Fruit fly (Drosophila melanogaster) whole organism, embryonic: ENCODE data around the gene dpp.

Experiments used
- Bdp1 ChIP-seq: fragments of 200-800 bp; sonication (Bioruptor generic); optimal IDR thresholded peaks from 3 replicates; lab custom pipeline; 2016; ENCODE audit warnings: missing biosample characterization, missing genetic modification characterization
- CG10147 ChIP-seq: fragments of 200-800 bp; sonication (Bioruptor generic); optimal IDR thresholded peaks from 2 replicates; lab custom pipeline; 2019; ENCODE audit warnings: missing biosample characterization, mild to moderate bottlenecking, missing genetic modification characterization, moderate library complexity
- CG11093 ChIP-seq: fragments of 200-800 bp; sonication (Bioruptor generic); IDR thresholded peaks from 3 replicates; pipeline ENCODE4 v1.3.6; 2022; ENCODE audit warnings: missing biosample characterization, missing genetic modification characterization
- CG11696 ChIP-seq: fragments of 200-800 bp; sonication (Bioruptor generic); IDR thresholded peaks from 2 replicates; pipeline ENCODE4 v1.3.6; 2022; ENCODE audit warnings: missing biosample characterization, missing genetic modification characterization
- CG12104 ChIP-seq: fragments of 200-800 bp; sonication (Bioruptor generic); optimal IDR thresholded peaks from 3 replicates; lab custom pipeline; 2016; ENCODE audit warnings: missing biosample characterization, missing genetic modification characterization
- CG12155 ChIP-seq: fragments of 200-800 bp; sonication (Bioruptor generic); optimal IDR thresholded peaks from 3 replicates; lab custom pipeline; 2016; ENCODE audit warnings: missing biosample characterization, missing genetic modification characterization
- CG14860 ChIP-seq: fragments of 200-800 bp; sonication (Bioruptor generic); IDR thresholded peaks from 3 replicates; pipeline ENCODE4 v1.3.6; 2022; ENCODE audit warnings: missing biosample characterization, missing genetic modification characterization; ENCODE audit not compliant: partially characterized antibody
- CG17568 ChIP-seq: fragments of 200-800 bp; sonication (Bioruptor generic); optimal IDR thresholded peaks from 2 replicates; lab custom pipeline; 2018; ENCODE audit warnings: missing biosample characterization, mild to moderate bottlenecking, missing genetic modification characterization, moderate library complexity
- CG34224 ChIP-seq: fragments of 200-800 bp; sonication (Bioruptor generic); IDR thresholded peaks from 3 replicates; pipeline ENCODE4 v1.3.6; 2022; ENCODE audit warnings: missing biosample characterization, missing genetic modification characterization; ENCODE audit not compliant: partially characterized antibody
- CG3726 ChIP-seq: fragments of 200-800 bp; sonication (Bioruptor generic); IDR thresholded peaks from 3 replicates; pipeline ENCODE4, ENCODE4 v1.3.6; 2022; ENCODE audit warnings: missing biosample characterization, missing genetic modification characterization
- CG43689 ChIP-seq: fragments of 200-800 bp; sonication (Bioruptor generic); IDR thresholded peaks from 2 replicates; pipeline ENCODE4 v1.3.6; 2022; ENCODE audit warnings: missing biosample characterization, missing genetic modification characterization
- CG4617 ChIP-seq: fragments of 200-800 bp; sonication (Bioruptor generic); optimal IDR thresholded peaks from 3 replicates; lab custom pipeline; 2016; ENCODE audit warnings: missing biosample characterization, missing genetic modification characterization, borderline replicate concordance
- CG6683 ChIP-seq: fragments of 200-800 bp; sonication (Bioruptor generic); optimal IDR thresholded peaks from 2 replicates; lab custom pipeline; 2017; ENCODE audit warnings: missing biosample characterization, mild to moderate bottlenecking, missing genetic modification characterization, missing genetic modification reagents
- CG6791 ChIP-seq: fragments of 200-800 bp; sonication (Bioruptor generic); IDR thresholded peaks from 3 replicates; pipeline ENCODE4 v1.3.6; 2022; ENCODE audit warnings: missing biosample characterization, missing genetic modification characterization; ENCODE audit not compliant: partially characterized antibody
- Chrac-16 ChIP-seq: fragments of 200-800 bp; sonication (Bioruptor generic); optimal IDR thresholded peaks from 3 replicates; lab custom pipeline; 2016; ENCODE audit warnings: missing biosample characterization, missing genetic modification characterization
- Dip2 ChIP-seq: fragments of 200-800 bp; sonication (Bioruptor generic); IDR thresholded peaks from 2 replicates; pipeline ENCODE4 v1.3.6; 2022; ENCODE audit warnings: missing biosample characterization, missing genetic modification characterization
- Doc2 ChIP-seq: fragments of 200-800 bp; sonication (Bioruptor generic); IDR thresholded peaks from 2 replicates; pipeline ENCODE4 v1.3.6; 2022; ENCODE audit warnings: missing biosample characterization, missing genetic modification characterization
- Doc3 ChIP-seq: fragments of 200-800 bp; sonication (Bioruptor generic); IDR thresholded peaks from 3 replicates; pipeline ENCODE4 v1.3.6; 2022; ENCODE audit warnings: missing biosample characterization, missing genetic modification characterization; ENCODE audit not compliant: partially characterized antibody
- Fer1 ChIP-seq: fragments of 200-800 bp; sonication (Bioruptor generic); optimal IDR thresholded peaks from 2 replicates; lab custom pipeline; 2017; ENCODE audit warnings: missing biosample characterization, mild to moderate bottlenecking, missing genetic modification characterization
- H15 ChIP-seq: fragments of 200-800 bp; sonication (Bioruptor generic); IDR thresholded peaks from 3 replicates; pipeline ENCODE4 v1.3.6; 2022; ENCODE audit warnings: missing biosample characterization, missing genetic modification characterization
- NFAT ChIP-seq: fragments of 200-800 bp; sonication (Bioruptor generic); IDR thresholded peaks from 2 replicates; pipeline ENCODE4 v1.3.6; 2022; ENCODE audit warnings: missing biosample characterization, missing genetic modification characterization
- NK7.1 ChIP-seq: fragments of 200-800 bp; sonication (Bioruptor generic); optimal IDR thresholded peaks from 3 replicates; lab custom pipeline; 2016; ENCODE audit warnings: missing biosample characterization, missing genetic modification characterization
- Opbp ChIP-seq: fragments of 200-800 bp; sonication (Bioruptor generic); IDR thresholded peaks from 3 replicates; pipeline ENCODE4 v1.3.6; 2022; ENCODE audit warnings: missing biosample characterization, missing genetic modification characterization; ENCODE audit not compliant: partially characterized antibody
- Side ChIP-seq: fragments of 200-800 bp; sonication (Bioruptor generic); optimal IDR thresholded peaks from 2 replicates; lab custom pipeline; 2016; ENCODE audit warnings: missing biosample characterization, missing genetic modification characterization
- Sox102F ChIP-seq: fragments of 200-800 bp; sonication (Bioruptor generic); optimal IDR thresholded peaks from 2 replicates; lab custom pipeline; 2018; ENCODE audit warnings: missing biosample characterization, mild to moderate bottlenecking, missing genetic modification characterization, moderate library complexity
- TFAM ChIP-seq: fragments of 200-800 bp; sonication (Bioruptor generic); optimal IDR thresholded peaks from 2 replicates; lab custom pipeline; 2017; ENCODE audit warnings: missing biosample characterization, missing genetic modification characterization, inconsistent platforms
- ato ChIP-seq: fragments of 200-800 bp; sonication (Bioruptor generic); IDR thresholded peaks from 2 replicates; pipeline ENCODE4 v1.3.6; 2022; ENCODE audit warnings: missing biosample characterization, missing genetic modification characterization; ENCODE audit not compliant: partially characterized antibody
- bab2 ChIP-seq: fragments of 200-800 bp; sonication (Bioruptor generic); optimal IDR thresholded peaks from 2 replicates; lab custom pipeline; 2016; ENCODE audit warnings: missing biosample characterization, missing genetic modification characterization
- bigmax ChIP-seq: fragments of 200-800 bp; sonication (Bioruptor generic); optimal IDR thresholded peaks from 2 replicates; lab custom pipeline; 2018; ENCODE audit warnings: missing biosample characterization, mild to moderate bottlenecking, missing genetic modification characterization
- cas ChIP-seq: fragments of 200-800 bp; sonication (Bioruptor generic); IDR thresholded peaks from 2 replicates; pipeline ENCODE4 v1.3.6; 2022; ENCODE audit warnings: missing biosample characterization, missing genetic modification characterization
- cg ChIP-seq: fragments of 200-800 bp; sonication (Bioruptor generic); optimal IDR thresholded peaks from 3 replicates; lab custom pipeline; 2019; ENCODE audit warnings: missing biosample characterization, mild to moderate bottlenecking, missing genetic modification characterization, moderate library complexity
- chn ChIP-seq: fragments of 200-800 bp; sonication (Bioruptor generic); optimal IDR thresholded peaks from 2 replicates; lab custom pipeline; 2016; ENCODE audit warnings: missing biosample characterization, missing genetic modification characterization
- ems ChIP-seq: fragments of 200-800 bp; sonication (Bioruptor generic); optimal IDR thresholded peaks from 3 replicates; lab custom pipeline; 2016; ENCODE audit warnings: missing biosample characterization, missing genetic modification characterization
- fru ChIP-seq: fragments of >200 bp; optimal IDR thresholded peaks from 2 replicates; lab custom pipeline; 2017
- gcm ChIP-seq: fragments of 200-800 bp; sonication (Bioruptor generic); optimal IDR thresholded peaks from 2 replicates; lab custom pipeline; 2019; ENCODE audit warnings: missing biosample characterization, mild to moderate bottlenecking, missing genetic modification characterization, moderate library complexity
- gsb-n ChIP-seq: fragments of 200-800 bp; sonication (Bioruptor generic); optimal IDR thresholded peaks from 3 replicates; lab custom pipeline; 2018; ENCODE audit warnings: missing biosample characterization, mild to moderate bottlenecking, missing genetic modification characterization
- gt ChIP-seq: fragments of 200-800 bp; sonication (Bioruptor generic); IDR thresholded peaks from 2 replicates; pipeline ENCODE4 v1.3.6; 2022; ENCODE audit warnings: missing biosample characterization, missing genetic modification characterization
- ham ChIP-seq: fragments of 200-800 bp; sonication (Bioruptor generic); IDR thresholded peaks from 2 replicates; pipeline ENCODE4 v1.3.6; 2022; ENCODE audit warnings: missing biosample characterization, missing genetic modification characterization
- jigr1 ChIP-seq: fragments of 200-800 bp; sonication (Bioruptor generic); IDR thresholded peaks from 3 replicates; pipeline ENCODE4 v1.3.6; 2022; ENCODE audit warnings: missing biosample characterization, missing genetic modification characterization
- knrl ChIP-seq: fragments of 200-800 bp; sonication (Bioruptor generic); IDR thresholded peaks from 3 replicates; pipeline ENCODE4 v1.3.6; 2022; ENCODE audit warnings: missing biosample characterization, missing genetic modification characterization; ENCODE audit not compliant: partially characterized antibody
- mam ChIP-seq: fragments of 200-800 bp; sonication (Bioruptor generic); optimal IDR thresholded peaks from 3 replicates; lab custom pipeline; 2016; ENCODE audit warnings: missing biosample characterization, missing genetic modification characterization
- nmo ChIP-seq: fragments of 200-800 bp; sonication (Bioruptor generic); optimal IDR thresholded peaks from 2 replicates; lab custom pipeline; 2018; ENCODE audit warnings: missing biosample characterization, mild to moderate bottlenecking, missing genetic modification characterization, moderate library complexity
- onecut ChIP-seq: fragments of 200-800 bp; sonication (Bioruptor generic); IDR thresholded peaks from 2 replicates; pipeline ENCODE4 v1.3.6; 2022; ENCODE audit warnings: missing biosample characterization, missing genetic modification characterization
- ranshi ChIP-seq: fragments of 200-800 bp; sonication (Bioruptor generic); IDR thresholded peaks from 2 replicates; pipeline ENCODE4 v1.3.6; 2022; ENCODE audit warnings: missing biosample characterization, missing genetic modification characterization
- row ChIP-seq: fragments of 200-800 bp; sonication (Bioruptor generic); IDR thresholded peaks from 3 replicates; pipeline ENCODE4 v1.3.6; 2022; ENCODE audit warnings: missing biosample characterization, missing genetic modification characterization
- schlank ChIP-seq: fragments of 200-800 bp; sonication (Bioruptor generic); optimal IDR thresholded peaks from 2 replicates; lab custom pipeline; 2018; ENCODE audit warnings: missing biosample characterization, mild to moderate bottlenecking, missing genetic modification characterization
- sens ChIP-seq: fragments of 200-800 bp; sonication (Bioruptor generic); peaks from one replicate; lab custom pipeline; 2016; ENCODE audit warnings: missing biosample characterization, missing genetic modification characterization
- trem ChIP-seq: fragments of 200-800 bp; optimal IDR thresholded peaks from 3 replicates; lab custom pipeline; 2019; ENCODE audit warnings: missing biosample characterization, mild to moderate bottlenecking, missing genetic modification characterization, moderate library complexity
- unc-4 ChIP-seq: fragments of 200-800 bp; sonication (Bioruptor generic); IDR thresholded peaks from 2 replicates; pipeline ENCODE4 v1.3.6; 2022; ENCODE audit warnings: missing biosample characterization, missing genetic modification characterization; ENCODE audit not compliant: partially characterized antibody
- usp ChIP-seq: fragments of >200 bp; optimal IDR thresholded peaks from 2 replicates; lab custom pipeline; 2017; ENCODE audit warnings: missing biosample characterization, missing genetic modification characterization

Gene dpp

dm6 chr2L:2433494-2434054 is 5.4 kb downstream of the dpp start (continued):
- peak; percentile 60 for TF ChIP-seq CG4617 (GFP tag; lab: Kevin White, UChicago)
- TF ChIP-seq Sox102F (GFP tag; lab: Kevin White, UChicago) = peak; percentile 95
- TF ChIP-seq TFAM (GFP tag; lab: Kevin White, UChicago) = peak; percentile 12
- TF ChIP-seq gsb-n = peak; percentile 69
- no peak for TF ChIP-seq CG6683 (GFP tag; lab: Kevin White, UChicago)
- peak; percentile 72 for TF ChIP-seq Chrac-16 (GFP tag; lab: Kevin White, UChicago)
- TF ChIP-seq row (GFP tag; lab: Robert Waterston, UW) = peak; percentile 83
- TF ChIP-seq ems = peak; percentile 74
- no peak for TF ChIP-seq Opbp
- no peak for TF ChIP-seq ham
- peak; percentile 98 for TF ChIP-seq sens (GFP tag; lab: Kevin White, UChicago)
- no peak for TF ChIP-seq usp
- TF ChIP-seq CG11093 (GFP tag; lab: Robert Waterston, UW) = peak; percentile 67; the same call in 2 of the 3 replicates
- no peak for TF ChIP-seq ato (GFP tag; lab: Robert Waterston, UW)
- no peak for TF ChIP-seq CG6791 (GFP tag; lab: Robert Waterston, UW)
- no peak for TF ChIP-seq knrl (GFP tag; lab: Robert Waterston, UW)
- TF ChIP-seq Side (GFP tag; lab: Kevin White, UChicago) = peak; percentile 79
- TF ChIP-seq CG14860 (GFP tag; lab: Robert Waterston, UW) = no peak
- peak; percentile 60 for TF ChIP-seq gt (GFP tag; lab: Robert Waterston, UW)
- peak; percentile 75 for TF ChIP-seq bab2 (GFP tag; lab: Kevin White, UChicago)
- peak; percentile 33 for TF ChIP-seq trem (tag; lab: Kevin White, UChicago)
- peak; percentile 54; the same call in 1 of the 2 replicates for TF ChIP-seq CG43689
- 0 out of 3 replicates have a peak, but pooled peaks have one; percentile 70 for TF ChIP-seq CG3726 (GFP tag; lab: Robert Waterston, UW)
- TF ChIP-seq Doc3 (GFP tag; lab: Robert Waterston, UW) = no peak
- peak; percentile 69 for TF ChIP-seq gcm (GFP tag; lab: Kevin White, UChicago)
- peak; percentile 21; the same call in 1 of the 2 replicates for TF ChIP-seq cas (GFP tag; lab: Robert Waterston, UW)
- peak; percentile 69 for TF ChIP-seq CG12104
- TF ChIP-seq CG17568 = peak; percentile 71
- no peak for TF ChIP-seq unc-4 (GFP tag; lab: Robert Waterston, UW)
- peak; percentile 91 for TF ChIP-seq nmo (GFP tag; lab: Kevin White, UChicago)
- peak; percentile 66 for TF ChIP-seq CG12155 (GFP tag; lab: Kevin White, UChicago)
- TF ChIP-seq jigr1 (GFP tag; lab: Robert Waterston, UW) = peak; percentile 68; the same call in 2 of the 3 replicates
- no peak for TF ChIP-seq cg (GFP tag; lab: Kevin White, UChicago)
- no peak for TF ChIP-seq schlank (tag; lab: Kevin White, UChicago)
- TF ChIP-seq Fer1 = peak; percentile 64
- TF ChIP-seq H15 (GFP tag; lab: Robert Waterston, UW) = peak; percentile 84
- TF ChIP-seq chn = peak; percentile 75
- no peak for TF ChIP-seq CG34224 (GFP tag; lab: Robert Waterston, UW)
- peak; percentile 74 for TF ChIP-seq mam
- peak; percentile 60 for TF ChIP-seq CG10147
- TF ChIP-seq onecut = peak; percentile 82
- no peak; the same call in 1 of the 2 replicates for TF ChIP-seq NFAT (GFP tag; lab: Robert Waterston, UW)
- TF ChIP-seq bigmax = no peak
- peak; percentile 79 for TF ChIP-seq NK7.1 (GFP tag; lab: Kevin White, UChicago)
- TF ChIP-seq Doc2 (GFP tag; lab: Robert Waterston, UW) = 0 out of 2 replicates have a peak, but pooled peaks have one; percentile 26
- peak; percentile 52 for TF ChIP-seq Bdp1
- peak; percentile 85 for TF ChIP-seq ranshi (GFP tag; lab: Robert Waterston, UW)
- no peak for TF ChIP-seq Dip2 (GFP tag; lab: Robert Waterston, UW)
- TF ChIP-seq CG11696 = peak; percentile 48
- no peak for TF ChIP-seq fru (lab: Kevin White, UChicago)
